Worm (Caenorhabditis elegans) whole organism, L1 larva: ENCODE measurements around the gene C25H3.17.

Experiments used
- C16A3.4 ChIP-seq: fragments of 150-350 bp; optimal IDR thresholded peaks from 2 replicates; lab custom pipeline; 2014; ENCODE audit warnings: missing biosample characterization, missing genetic modification characterization
- blmp-1 ChIP-seq: fragments of 150-350 bp; optimal IDR thresholded peaks from 2 replicates; lab custom pipeline; 2014; ENCODE audit warnings: missing biosample characterization, missing genetic modification characterization
- ces-1 ChIP-seq: fragments of 150-350 bp; optimal IDR thresholded peaks from 2 replicates; lab custom pipeline; 2014; ENCODE audit warnings: missing biosample characterization, missing genetic modification reagents, missing genetic modification characterization
- fos-1 ChIP-seq: fragments of 150-350 bp; optimal IDR thresholded peaks from 2 replicates; lab custom pipeline; 2014; ENCODE audit warnings: missing biosample characterization, missing genetic modification characterization
- lin-13 ChIP-seq: fragments of 150-350 bp; optimal IDR thresholded peaks from 2 replicates; lab custom pipeline; 2014; ENCODE audit warnings: missing biosample characterization, missing genetic modification reagents, missing genetic modification characterization
- mdl-1 ChIP-seq, 2 experiments: fragments of 150-350 bp; optimal IDR thresholded peaks; 2 replicates each; lab custom pipeline; 2014 to 2017; ENCODE audit warnings: missing biosample characterization in 2 of 2, missing genetic modification characterization in 2 of 2, inconsistent platforms in 1 of 2
- nhr-28 ChIP-seq: fragments of 150-350 bp; optimal IDR thresholded peaks from 2 replicates; lab custom pipeline; 2014; ENCODE audit warnings: missing biosample characterization, missing genetic modification characterization
- pqm-1 ChIP-seq: sonication (generic microtip); optimal IDR thresholded peaks from 3 replicates; lab custom pipeline; 2017; ENCODE audit warnings: missing biosample characterization, missing genetic modification characterization
- rnt-1 ChIP-seq: sonication (generic microtip); optimal IDR thresholded peaks from 2 replicates; lab custom pipeline; 2016; ENCODE audit warnings: mild to moderate bottlenecking, missing genetic modification characterization, moderate library complexity, missing compliant biosample characterization
- snpc-4 ChIP-seq: fragments of 150-350 bp; optimal IDR thresholded peaks from 2 replicates; lab custom pipeline; 2014; ENCODE audit warnings: missing biosample characterization, missing genetic modification characterization
- unc-62 ChIP-seq: fragments of 150-350 bp; optimal IDR thresholded peaks from 2 replicates; lab custom pipeline; 2014; ENCODE audit warnings: missing biosample characterization, missing genetic modification reagents, missing genetic modification characterization
- unc-98 ChIP-seq: fragments of 200-800 bp; sonication (Bioruptor generic); IDR thresholded peaks from 2 replicates; pipeline ENCODE4 v1.3.6; 2022; ENCODE audit warnings: missing genetic modification characterization, missing compliant biosample characterization
- zag-1 ChIP-seq: fragments of 150-350 bp; optimal IDR thresholded peaks from 2 replicates; lab custom pipeline; 2014; ENCODE audit warnings: missing biosample characterization, missing genetic modification characterization

DNA sequence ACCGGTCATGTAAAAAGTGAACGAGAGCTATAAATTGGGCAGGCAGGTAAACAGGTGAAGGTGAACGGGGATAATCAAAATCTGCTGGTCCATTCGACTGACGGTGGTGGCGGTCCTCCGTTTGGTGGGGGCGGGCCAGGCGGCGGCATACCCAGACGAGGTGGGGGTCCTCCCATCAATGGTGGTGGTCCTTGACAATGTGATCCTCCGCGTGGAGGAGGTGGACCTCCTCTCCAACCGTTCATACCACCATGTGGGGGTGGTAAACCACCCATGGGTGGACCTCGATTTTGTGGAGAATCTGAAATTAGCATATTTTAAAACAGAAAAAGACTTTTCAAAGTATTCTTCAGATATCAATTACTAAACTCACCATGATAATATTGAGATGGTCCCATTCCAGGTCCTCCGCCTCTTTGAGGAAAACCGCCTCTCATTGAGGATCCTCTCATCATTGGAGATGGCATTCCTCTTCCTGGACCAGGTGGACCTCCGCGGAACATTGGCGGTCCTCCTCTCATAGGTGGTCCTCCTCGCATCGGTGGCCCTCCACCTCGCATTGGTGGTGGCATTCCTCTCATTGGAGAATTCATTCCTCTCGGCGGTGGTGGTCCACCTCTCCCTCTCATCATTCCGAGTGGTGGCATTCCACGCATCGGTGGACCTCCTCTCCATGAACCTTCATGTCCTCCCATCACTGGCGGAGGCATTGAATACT is 29.0 kb downstream of the C25H3.17 start:
- no peak for TF ChIP-seq blmp-1 (tag; lab: Kevin White, UChicago)
- TF ChIP-seq C16A3.4 (tag; lab: Kevin White, UChicago), result no peak
- no peak for TF ChIP-seq mdl-1 (tag; optimal IDR thresholded peaks at IDR 0.05; lab: Kevin White, UChicago)
- no peak for TF ChIP-seq nhr-28 (tag; lab: Kevin White, UChicago)
- TF ChIP-seq unc-98 (GFP tag; lab: Robert Waterston, UW), result no peak
- TF ChIP-seq fos-1 (tag; lab: Kevin White, UChicago), result no peak
- TF ChIP-seq lin-13, result no peak
- no peak for TF ChIP-seq snpc-4 (tag; lab: Kevin White, UChicago)
- no peak for TF ChIP-seq unc-62
- no peak for TF ChIP-seq ces-1 (GFP tag; lab: Kevin White, UChicago)
- no peak for TF ChIP-seq rnt-1
- TF ChIP-seq zag-1, result no peak
- TF ChIP-seq pqm-1 (tag; lab: Kevin White, UChicago), result no peak
